Fruit fly (Drosophila melanogaster) whole organism, adult: ENCODE data around the gene Deaf1.
A peak's percentile ranks its signal among the peaks of the same experiment; 100 is the strongest.

ENCODE experiments used
- CG11617 ChIP-seq: fragments of 200-800 bp; sonication (Bioruptor generic); optimal IDR thresholded peaks from 2 replicates; lab custom pipeline; 2017; ENCODE audit warnings: mild to moderate bottlenecking, missing biosample characterization, missing genetic modification reagents, missing genetic modification characterization
- CG12768 ChIP-seq: fragments of 200-800 bp; sonication (Bioruptor generic); optimal IDR thresholded peaks from 2 replicates; lab custom pipeline; 2017; ENCODE audit warnings: missing biosample characterization, missing genetic modification characterization, mild to moderate bottlenecking, moderate library complexity, missing genetic modification reagents
- CG14711 ChIP-seq: fragments of 200-800 bp; sonication (Bioruptor generic); optimal IDR thresholded peaks from 2 replicates; lab custom pipeline; 2018; ENCODE audit warnings: missing biosample characterization, mild to moderate bottlenecking, missing genetic modification characterization, moderate library complexity
- CG1620 ChIP-seq: fragments of 200-800 bp; sonication (Bioruptor generic); optimal IDR thresholded peaks from 2 replicates; lab custom pipeline; 2016; ENCODE audit warnings: missing biosample characterization, missing genetic modification characterization
- CG33017 ChIP-seq: fragments of 200-800 bp; sonication (Bioruptor generic); optimal IDR thresholded peaks from 2 replicates; lab custom pipeline; 2018; ENCODE audit warnings: missing biosample characterization, mild to moderate bottlenecking, missing genetic modification characterization, moderate library complexity
- CG5204 ChIP-seq: fragments of 200-800 bp; sonication (Bioruptor generic); optimal IDR thresholded peaks from 2 replicates; lab custom pipeline; 2016; ENCODE audit warnings: missing biosample characterization, missing genetic modification characterization
- CG7045 ChIP-seq: fragments of 200-800 bp; sonication (Bioruptor generic); optimal IDR thresholded peaks from 2 replicates; lab custom pipeline; 2017; ENCODE audit warnings: missing biosample characterization, mild to moderate bottlenecking, missing genetic modification characterization
- CG7101 ChIP-seq: fragments of 200-800 bp; sonication (Bioruptor generic); optimal IDR thresholded peaks from 2 replicates; lab custom pipeline; 2018; ENCODE audit warnings: missing biosample characterization, mild to moderate bottlenecking, missing genetic modification characterization, moderate library complexity
- Clk ChIP-seq: fragments of 200-800 bp; sonication (Bioruptor generic); optimal IDR thresholded peaks from 2 replicates; lab custom pipeline; 2017; ENCODE audit warnings: missing biosample characterization, missing genetic modification characterization
- Crg-1 ChIP-seq: fragments of 200-800 bp; sonication (Bioruptor generic); optimal IDR thresholded peaks from 2 replicates; lab custom pipeline; 2016; ENCODE audit warnings: missing biosample characterization, missing genetic modification characterization
- Hr96 ChIP-seq: fragments of 200-800 bp; sonication (Bioruptor generic); optimal IDR thresholded peaks from 2 replicates; lab custom pipeline; 2016; ENCODE audit warnings: missing biosample characterization, missing genetic modification characterization
- Mnt ChIP-seq: fragments of 200-800 bp; sonication (Bioruptor generic); optimal IDR thresholded peaks from 2 replicates; lab custom pipeline; 2016; ENCODE audit warnings: missing biosample characterization, mild to moderate bottlenecking, missing genetic modification characterization
- bab1 ChIP-seq: fragments of 200-800 bp; sonication (Bioruptor generic); optimal IDR thresholded peaks from 3 replicates; lab custom pipeline; 2019; ENCODE audit warnings: missing biosample characterization, mild to moderate bottlenecking, missing genetic modification characterization, moderate library complexity
- cic ChIP-seq: fragments of 200-800 bp; sonication (Bioruptor generic); optimal IDR thresholded peaks from 2 replicates; lab custom pipeline; 2017; ENCODE audit warnings: missing biosample characterization, mild to moderate bottlenecking, missing genetic modification characterization, moderate library complexity
- cnc ChIP-seq, 2 experiments: fragments of >200 bp; optimal IDR thresholded peaks; 2 replicates each; lab custom pipeline; 2017
- kay ChIP-seq: fragments of 200-800 bp; sonication (Bioruptor generic); peaks from one replicate; lab custom pipeline; 2016; ENCODE audit warnings: missing biosample characterization, missing genetic modification characterization, borderline replicate concordance
- ovo ChIP-seq: fragments of 200-800 bp; sonication (Bioruptor generic); optimal IDR thresholded peaks from 2 replicates; lab custom pipeline; 2016; ENCODE audit warnings: missing biosample characterization, missing genetic modification characterization
- pad ChIP-seq: fragments of 200-800 bp; sonication (Bioruptor generic); optimal IDR thresholded peaks from 3 replicates; lab custom pipeline; 2017; ENCODE audit warnings: missing biosample characterization, missing genetic modification characterization, mild to moderate bottlenecking, moderate library complexity, missing genetic modification reagents
- tj ChIP-seq: fragments of 200-800 bp; sonication (Bioruptor generic); optimal IDR thresholded peaks from 3 replicates; lab custom pipeline; 2017; ENCODE audit warnings: missing biosample characterization, mild to moderate bottlenecking, missing genetic modification characterization, moderate library complexity
- toe ChIP-seq: fragments of 200-800 bp; sonication (Bioruptor generic); optimal IDR thresholded peaks from 2 replicates; lab custom pipeline; 2016; ENCODE audit warnings: missing biosample characterization, missing genetic modification characterization

The Deaf1 gene

DNA sequence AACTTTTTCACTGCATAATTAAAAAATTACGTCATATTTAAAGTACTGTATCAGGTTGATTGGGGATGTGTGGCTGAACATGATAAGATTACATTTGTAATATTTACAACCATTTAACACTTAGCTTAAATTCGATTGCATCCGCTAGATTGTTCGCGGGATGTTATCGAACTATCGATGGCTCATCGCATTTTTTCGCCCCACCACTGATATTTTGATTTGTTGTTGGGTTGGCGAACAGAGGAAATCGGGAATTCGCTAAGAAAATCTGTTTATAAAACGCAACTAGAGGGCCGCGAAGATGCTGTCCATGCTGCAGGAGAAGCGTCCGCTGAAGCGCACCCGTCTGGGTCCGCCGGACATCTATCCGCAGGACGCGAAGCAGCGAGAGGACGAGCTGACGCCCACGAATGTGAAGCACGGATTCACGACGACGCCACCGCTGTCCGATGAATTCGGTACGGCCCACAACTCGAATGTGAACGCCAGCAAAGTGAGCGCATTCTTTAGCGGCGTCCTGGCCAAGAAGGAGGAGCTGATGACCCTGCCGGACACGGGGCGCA lies 18.5 kb downstream of the Deaf1 start, which contains the start of gene kto:
kto (plus strand) TSS at position 240 of the 563 bp plus-strand sequence.
- TF ChIP-seq bab1 (GFP tag; lab: Kevin White, UChicago) (peak; percentile 35), CG7101 (tag; lab: Kevin White, UChicago) (no peak), cic (GFP tag; lab: Kevin White, UChicago) (peak; percentile 3)

dm6 chr3L:19844507-19844906 lies 26.5 kb downstream of the Deaf1 start:
- TF ChIP-seq ovo (no peak), toe (GFP tag; lab: Kevin White, UChicago) (no peak), Hr96 (GFP tag; lab: Kevin White, UChicago) (no peak), pad (GFP tag; lab: Kevin White, UChicago) (no peak), tj (GFP tag; lab: Kevin White, UChicago) (no peak), cnc (optimal IDR thresholded peaks at IDR 0.05; lab: Kevin White, UChicago) (no peak), Mnt (no peak), CG33017 (no peak), CG5204 (GFP tag; lab: Kevin White, UChicago) (no peak), CG12768 (GFP tag; lab: Kevin White, UChicago) (no peak), CG11617 (GFP tag; lab: Kevin White, UChicago) (no peak), CG14711 (no peak), Crg-1 (GFP tag; lab: Kevin White, UChicago) (no peak), Clk (GFP tag; lab: Kevin White, UChicago) (no peak), bab1 (GFP tag; lab: Kevin White, UChicago) (no peak)

DNA sequence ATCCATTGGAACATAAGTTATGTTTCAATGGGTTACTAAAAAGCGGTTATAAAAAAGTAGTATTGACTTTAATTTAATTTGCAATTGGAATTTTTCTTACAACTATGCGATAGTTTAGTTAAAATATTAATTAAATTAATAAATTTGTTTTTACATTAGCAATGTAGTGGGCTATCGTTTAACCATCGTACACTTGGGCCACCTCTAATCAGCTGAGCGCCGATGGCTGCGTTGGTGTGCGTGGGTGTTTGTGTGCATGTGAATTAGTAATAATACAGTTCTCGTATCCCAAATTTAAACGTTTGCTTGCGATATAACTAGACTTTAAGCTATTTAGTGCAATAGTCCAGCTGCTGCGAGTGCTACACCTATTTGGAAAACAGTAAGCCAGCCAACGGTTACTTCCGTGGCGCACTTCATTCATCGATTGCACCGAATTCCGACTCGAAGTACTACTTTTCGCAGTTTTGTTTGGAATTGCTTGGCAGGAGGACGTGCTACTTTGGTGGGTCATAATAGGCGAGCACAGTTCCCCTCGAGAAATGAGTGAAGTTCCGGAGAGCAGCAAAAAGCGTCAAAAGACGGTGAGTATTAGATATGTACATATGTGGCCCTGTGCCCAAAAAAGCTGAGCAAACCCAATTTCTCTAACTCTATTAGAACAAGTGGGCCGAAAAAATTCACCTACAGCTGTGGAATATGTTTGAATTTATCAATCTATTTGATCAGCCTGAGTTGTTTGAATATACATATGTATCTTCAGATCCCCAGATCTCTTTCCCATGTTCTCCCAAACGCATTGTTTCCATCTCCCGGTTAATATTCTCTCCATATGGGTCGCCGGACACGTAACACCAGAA lies 27.3 kb downstream of the Deaf1 start, which contains the start of gene Papss:
Papss (plus strand) TSS at position 247 of the 860 bp plus-strand sequence.
- TF ChIP-seq CG33017 (peak; percentile 19), CG1620 (GFP tag; lab: Kevin White, UChicago) (no peak), Mnt (peak; percentile 53), CG12768 (GFP tag; lab: Kevin White, UChicago) (no peak), CG5204 (GFP tag; lab: Kevin White, UChicago) (no peak), CG7045 (no peak), pad (GFP tag; lab: Kevin White, UChicago) (no peak), ovo (no peak), CG7101 (tag; lab: Kevin White, UChicago) (peak; percentile 32), CG14711 (peak; percentile 37), CG11617 (GFP tag; lab: Kevin White, UChicago) (peak; percentile 26), kay (no peak), bab1 (GFP tag; lab: Kevin White, UChicago) (peak; percentile 66), Crg-1 (GFP tag; lab: Kevin White, UChicago) (no peak), tj (GFP tag; lab: Kevin White, UChicago) (no peak), cnc (optimal IDR thresholded peaks at IDR 0.05; lab: Kevin White, UChicago) (no peak), Clk (GFP tag; lab: Kevin White, UChicago) (no peak), Hr96 (GFP tag; lab: Kevin White, UChicago) (no peak), toe (GFP tag; lab: Kevin White, UChicago) (no peak), cic (GFP tag; lab: Kevin White, UChicago) (no peak)

DNA sequence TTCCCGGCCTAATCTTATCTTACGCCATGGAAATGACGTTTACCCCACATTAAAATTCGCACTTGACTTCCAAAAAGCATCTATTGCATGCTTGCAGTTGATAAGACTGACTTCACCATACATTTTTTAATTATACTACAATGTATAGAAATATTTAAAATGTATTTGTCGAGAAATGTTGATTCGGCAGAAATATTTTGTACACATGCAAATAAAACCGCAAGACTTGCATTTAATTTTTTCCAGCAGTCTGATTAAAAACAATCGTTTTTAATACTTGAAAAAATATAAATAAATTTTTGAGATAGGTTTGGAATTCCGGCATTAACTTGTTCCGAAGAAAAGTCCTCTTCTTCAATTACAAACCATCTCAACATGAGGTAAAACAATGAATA lies 27.9 kb downstream of the Deaf1 start:
- TF ChIP-seq cic (GFP tag; lab: Kevin White, UChicago) (no peak), CG5204 (GFP tag; lab: Kevin White, UChicago) (no peak), CG7045 (no peak), kay (no peak), CG11617 (GFP tag; lab: Kevin White, UChicago) (no peak), Mnt (no peak), tj (GFP tag; lab: Kevin White, UChicago) (peak; percentile 94), CG33017 (no peak)

- no peak for TF ChIP-seq CG12768 (GFP tag; lab: Kevin White, UChicago)
- no peak for TF ChIP-seq CG7101 (tag; lab: Kevin White, UChicago)
These were observed 29.0 kb downstream of the Deaf1 start for dm6 chr3L:19846960-19847359.

dm6 chr3L:19848080-19848479 lies 30.1 kb downstream of the Deaf1 start:
- peak; percentile 76 for TF ChIP-seq kay
- TF ChIP-seq CG5204 (GFP tag; lab: Kevin White, UChicago), result no peak
- TF ChIP-seq Clk (GFP tag; lab: Kevin White, UChicago), result no peak

- no peak for TF ChIP-seq Hr96 (GFP tag; lab: Kevin White, UChicago)
- no peak for TF ChIP-seq CG11617 (GFP tag; lab: Kevin White, UChicago)
- no peak for TF ChIP-seq CG12768 (GFP tag; lab: Kevin White, UChicago)
- TF ChIP-seq toe (GFP tag; lab: Kevin White, UChicago), result no peak
- no peak for TF ChIP-seq CG7045
- TF ChIP-seq cnc (optimal IDR thresholded peaks at IDR 0.05; lab: Kevin White, UChicago), result no peak
- no peak for TF ChIP-seq kay
- TF ChIP-seq Crg-1 (GFP tag; lab: Kevin White, UChicago), result no peak
- TF ChIP-seq Clk (GFP tag; lab: Kevin White, UChicago), result no peak
- no peak for TF ChIP-seq CG7101 (tag; lab: Kevin White, UChicago)
- TF ChIP-seq CG33017, result no peak
These were observed 40.0 kb downstream of the Deaf1 start for dm6 chr3L:19857923-19858490.
